Fruit fly (Drosophila melanogaster): Measurements from ENCODE around the gene CG4069.

DNA sequence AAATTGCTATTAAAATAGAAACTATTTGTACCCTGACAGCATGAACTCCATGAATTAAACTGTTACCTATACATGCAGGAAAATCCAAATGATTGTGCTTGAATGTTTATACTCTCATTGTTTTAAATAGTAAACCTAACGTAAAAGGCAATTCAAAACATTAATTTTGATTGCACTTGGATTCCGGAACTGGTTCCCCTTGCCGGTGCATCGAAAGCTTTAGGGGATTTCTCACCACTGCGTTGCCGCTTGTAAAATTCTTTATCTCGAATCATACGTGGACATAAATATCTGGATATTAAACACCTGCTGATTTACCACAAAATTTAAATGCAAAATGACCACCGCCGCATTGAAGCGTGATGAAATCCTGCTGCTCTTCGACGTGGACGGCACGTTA is 2.8 kb downstream of the CG4069 start, which contains the start of gene Pmm2:
- TF ChIP-seq pan (optimal IDR thresholded peaks at IDR 0.05): no peak
- TF ChIP-seq pan (GFP tag; optimal IDR thresholded peaks at IDR 0.05 in 1 of 2, IDR thresholded peaks at IDR 0.05 in 1 of 2): no peak
- TF ChIP-seq sim (GFP tag; IDR thresholded peaks at IDR 0.05): no peak
- TF ChIP-seq D (optimal IDR thresholded peaks at IDR 0.05): no peak
- no peak for TF ChIP-seq D (GFP tag; optimal IDR thresholded peaks at IDR 0.05)
- no peak for TF ChIP-seq H2.0 (GFP tag; IDR thresholded peaks at IDR 0.05)
- TF ChIP-seq HLHmδ (GFP tag; optimal IDR thresholded peaks at IDR 0.05): no peak
- TF ChIP-seq run (tag; optimal IDR thresholded peaks at IDR 0.05): no peak
